Worm (Caenorhabditis elegans): ENCODE data around the gene R11G1.11.

ce11 chrX:3683060-3683459, 28.3 kb downstream of the R11G1.11 start:
- TF ChIP-seq nhr-237 (tag; optimal IDR thresholded peaks at IDR 0.05) (no peak), lsy-2 (tag; optimal IDR thresholded peaks at IDR 0.05) (no peak), pha-4 (tag; optimal IDR thresholded peaks at IDR 0.05) (no peak), zip-8 (tag; optimal IDR thresholded peaks at IDR 0.05) (no peak), nhr-2 (tag; optimal IDR thresholded peaks at IDR 0.05) (no peak)

Data from whole organism, mixed stage, embryonic.